Worm (Caenorhabditis elegans) whole organism, mixed stage, embryonic: ENCODE data around the gene F41C3.11.

Source experiments
- M03D4.4 ChIP-seq: sonication (generic microtip); optimal IDR thresholded peaks from 2 replicates; lab custom pipeline; 2017; ENCODE audit warnings: mild to moderate bottlenecking, missing genetic modification characterization, missing compliant biosample characterization
- bed-3 ChIP-seq: fragments of 200-800 bp; sonication (Bioruptor generic); optimal IDR thresholded peaks from 3 replicates; lab custom pipeline; 2018; ENCODE audit warnings: mild to moderate bottlenecking, missing genetic modification characterization, moderate library complexity, missing compliant biosample characterization
- blmp-1 ChIP-seq: fragments of 150-350 bp; optimal IDR thresholded peaks from 2 replicates; lab custom pipeline; 2014; ENCODE audit warnings: missing biosample characterization, missing genetic modification characterization
- ceh-39 ChIP-seq: fragments of 150-350 bp; optimal IDR thresholded peaks from 2 replicates; lab custom pipeline; 2014; ENCODE audit warnings: missing biosample characterization, missing genetic modification characterization
- ceh-43 ChIP-seq: fragments of 200-800 bp; sonication (Bioruptor generic); optimal IDR thresholded peaks from 2 replicates; lab custom pipeline; 2018; ENCODE audit warnings: mild to moderate bottlenecking, missing genetic modification characterization, moderate library complexity, missing compliant biosample characterization
- ceh-83 ChIP-seq: fragments of 200-800 bp; sonication (Bioruptor generic); optimal IDR thresholded peaks from 2 replicates; lab custom pipeline; 2018; ENCODE audit warnings: mild to moderate bottlenecking, missing genetic modification characterization, missing compliant biosample characterization
- ces-1 ChIP-seq: fragments of 150-350 bp; optimal IDR thresholded peaks from 2 replicates; lab custom pipeline; 2014; ENCODE audit warnings: missing biosample characterization, missing genetic modification reagents, missing genetic modification characterization
- cnd-1 ChIP-seq: fragments of 200-800 bp; sonication (Bioruptor generic); optimal IDR thresholded peaks from 2 replicates; lab custom pipeline; 2018; ENCODE audit warnings: mild to moderate bottlenecking, missing genetic modification characterization, missing compliant biosample characterization
- drap-1 ChIP-seq: fragments of 200-800 bp; sonication (Bioruptor generic); optimal IDR thresholded peaks from 3 replicates; lab custom pipeline; 2018; ENCODE audit warnings: mild to moderate bottlenecking, missing genetic modification characterization, missing compliant biosample characterization
- elt-1 ChIP-seq: sonication (generic microtip); optimal IDR thresholded peaks from 2 replicates; lab custom pipeline; 2017; ENCODE audit warnings: missing genetic modification characterization, mild to moderate bottlenecking, missing compliant biosample characterization, antibody characterized with exemption, moderate library complexity, borderline replicate concordance; ENCODE audit not compliant: insufficient read depth
- elt-3 ChIP-seq: fragments of 150-350 bp; optimal IDR thresholded peaks from 2 replicates; lab custom pipeline; 2014; ENCODE audit warnings: missing biosample characterization, missing genetic modification characterization
- flh-1 ChIP-seq: fragments of 200-800 bp; sonication (Bioruptor generic); optimal IDR thresholded peaks from 2 replicates; lab custom pipeline; 2018; ENCODE audit warnings: mild to moderate bottlenecking, missing genetic modification characterization, moderate library complexity, missing compliant biosample characterization
- ham-2 ChIP-seq: fragments of 200-800 bp; sonication (Bioruptor generic); optimal IDR thresholded peaks from 2 replicates; lab custom pipeline; 2018; ENCODE audit warnings: mild to moderate bottlenecking, missing genetic modification characterization, missing compliant biosample characterization
- hlh-1 ChIP-seq: fragments of 150-350 bp; optimal IDR thresholded peaks from 2 replicates; lab custom pipeline; 2014; ENCODE audit warnings: missing biosample characterization, missing genetic modification reagents, missing genetic modification characterization
- lin-13 ChIP-seq: fragments of 150-350 bp; optimal IDR thresholded peaks from 2 replicates; lab custom pipeline; 2014; ENCODE audit warnings: missing biosample characterization, missing genetic modification characterization
- lin-32 ChIP-seq: fragments of 200-800 bp; sonication (Bioruptor generic); optimal IDR thresholded peaks from 2 replicates; lab custom pipeline; 2018; ENCODE audit warnings: mild to moderate bottlenecking, missing genetic modification characterization, missing compliant biosample characterization
- lsy-2 ChIP-seq: fragments of 150-350 bp; optimal IDR thresholded peaks from 2 replicates; lab custom pipeline; 2014; ENCODE audit warnings: missing biosample characterization, missing genetic modification characterization
- mab-5 ChIP-seq: fragments of 150-350 bp; optimal IDR thresholded peaks from 2 replicates; lab custom pipeline; 2014; ENCODE audit warnings: missing biosample characterization, missing genetic modification characterization
- mep-1 ChIP-seq: fragments of 150-350 bp; optimal IDR thresholded peaks from 2 replicates; lab custom pipeline; 2017; ENCODE audit warnings: missing biosample characterization, missing genetic modification reagents, missing genetic modification characterization, inconsistent platforms
- mls-2 ChIP-seq: sonication (generic microtip); optimal IDR thresholded peaks from 2 replicates; lab custom pipeline; 2016; ENCODE audit warnings: mild to moderate bottlenecking, missing genetic modification characterization, moderate library complexity, missing compliant biosample characterization
- nhr-12 ChIP-seq: fragments of 150-350 bp; optimal IDR thresholded peaks from 2 replicates; lab custom pipeline; 2014; ENCODE audit warnings: missing biosample characterization, missing genetic modification characterization
- nhr-2 ChIP-seq: fragments of 150-350 bp; optimal IDR thresholded peaks from 2 replicates; lab custom pipeline; 2014; ENCODE audit warnings: missing biosample characterization, missing genetic modification characterization
- nhr-237 ChIP-seq: fragments of 150-350 bp; optimal IDR thresholded peaks from 2 replicates; lab custom pipeline; 2014; ENCODE audit warnings: missing biosample characterization, missing genetic modification characterization
- nhr-28 ChIP-seq: fragments of 150-350 bp; optimal IDR thresholded peaks from 2 replicates; lab custom pipeline; 2014; ENCODE audit warnings: missing biosample characterization, missing genetic modification characterization
- pha-4 ChIP-seq: fragments of 150-350 bp; optimal IDR thresholded peaks from 2 replicates; lab custom pipeline; 2018; ENCODE audit warnings: missing biosample characterization, missing genetic modification reagents, missing genetic modification characterization
- sem-2 ChIP-seq: fragments of 200-800 bp; sonication (Bioruptor generic); optimal IDR thresholded peaks from 2 replicates; lab custom pipeline; 2018; ENCODE audit warnings: mild to moderate bottlenecking, missing genetic modification characterization, missing compliant biosample characterization
- snpc-4 ChIP-seq: fragments of 150-350 bp; optimal IDR thresholded peaks from 2 replicates; lab custom pipeline; 2014; ENCODE audit warnings: missing biosample characterization, missing genetic modification characterization
- sptf-1 ChIP-seq: sonication (generic microtip); optimal IDR thresholded peaks from 2 replicates; lab custom pipeline; 2017; ENCODE audit warnings: mild to moderate bottlenecking, missing genetic modification characterization, moderate library complexity, missing compliant biosample characterization
- tbx-8 ChIP-seq: fragments of 200-800 bp; sonication (Bioruptor generic); optimal IDR thresholded peaks from 2 replicates; lab custom pipeline; 2018; ENCODE audit warnings: mild to moderate bottlenecking, missing genetic modification characterization, moderate library complexity, missing compliant biosample characterization
- unc-120 ChIP-seq: sonication (generic microtip); optimal IDR thresholded peaks from 2 replicates; lab custom pipeline; 2017; ENCODE audit warnings: missing genetic modification characterization, missing compliant biosample characterization; ENCODE audit not compliant: poor library complexity, severe bottlenecking
- unc-39 ChIP-seq: fragments of 150-350 bp; optimal IDR thresholded peaks from 2 replicates; lab custom pipeline; 2014; ENCODE audit warnings: missing biosample characterization, missing genetic modification characterization
- zip-8 ChIP-seq: fragments of 150-350 bp; optimal IDR thresholded peaks from 2 replicates; lab custom pipeline; 2014; ENCODE audit warnings: missing biosample characterization, missing genetic modification characterization
- ztf-11 ChIP-seq: fragments of 150-350 bp; optimal IDR thresholded peaks from 2 replicates; lab custom pipeline; 2014; ENCODE audit warnings: missing biosample characterization, missing genetic modification characterization

F41C3.11 gene

ce11 chrII:4755654-4756053 is 21.9 kb upstream of the F41C3.11 start:
- TF ChIP-seq pha-4 (no peak), nhr-237 (tag; lab: Kevin White, UChicago) (no peak), hlh-1 (tag; lab: Kevin White, UChicago) (no peak), ham-2 (GFP tag; lab: Kevin White, UChicago) (no peak), tbx-8 (GFP tag; lab: Kevin White, UChicago) (no peak), unc-39 (tag; lab: Kevin White, UChicago) (no peak), bed-3 (GFP tag; lab: Kevin White, UChicago) (no peak), blmp-1 (tag; lab: Kevin White, UChicago) (no peak), elt-3 (tag; lab: Kevin White, UChicago) (no peak), mab-5 (tag; lab: Kevin White, UChicago) (no peak), cnd-1 (tag; lab: Kevin White, UChicago) (no peak)

ce11 chrII:4753133-4753532 is 19.4 kb upstream of the F41C3.11 start, which contains the start of gene C27D9.1:
Gene C27D9.1 (plus strand): TSS chrII:4753413.
- TF ChIP-seq tbx-8 (GFP tag; lab: Kevin White, UChicago) (no peak), ztf-11 (tag; lab: Kevin White, UChicago) (no peak), bed-3 (GFP tag; lab: Kevin White, UChicago) (no peak), nhr-12 (tag; lab: Kevin White, UChicago) (no peak), snpc-4 (tag; lab: Kevin White, UChicago) (no peak), ceh-83 (GFP tag; lab: Kevin White, UChicago) (no peak), nhr-237 (tag; lab: Kevin White, UChicago) (no peak), mab-5 (tag; lab: Kevin White, UChicago) (no peak), elt-1 (no peak), ces-1 (GFP tag; lab: Kevin White, UChicago) (no peak), blmp-1 (tag; lab: Kevin White, UChicago) (no peak), unc-39 (tag; lab: Kevin White, UChicago) (no peak), drap-1 (GFP tag; lab: Kevin White, UChicago) (no peak), pha-4 (no peak), M03D4.4 (tag; lab: Kevin White, UChicago) (no peak), ceh-43 (GFP tag; lab: Kevin White, UChicago) (no peak), sem-2 (GFP tag; lab: Kevin White, UChicago) (no peak), ceh-39 (tag; lab: Kevin White, UChicago) (no peak), lin-13 (no peak), unc-120 (no peak)

ce11 chrII:4752257-4752728 is 18.5 kb upstream of the F41C3.11 start, which contains the start of gene F41C3.1:
Gene F41C3.1 (plus strand): TSS chrII:4752307.
- TF ChIP-seq ham-2 (GFP tag; lab: Kevin White, UChicago) (no peak), zip-8 (no peak)

- TF ChIP-seq bed-3 (GFP tag; lab: Kevin White, UChicago) (no peak), ceh-39 (tag; lab: Kevin White, UChicago) (no peak), ceh-43 (GFP tag; lab: Kevin White, UChicago) (no peak), mab-5 (tag; lab: Kevin White, UChicago) (no peak), lin-13 (no peak), flh-1 (GFP tag; lab: Kevin White, UChicago) (no peak), lsy-2 (tag; lab: Kevin White, UChicago) (no peak), hlh-1 (tag; lab: Kevin White, UChicago) (no peak), elt-3 (tag; lab: Kevin White, UChicago) (no peak), ces-1 (GFP tag; lab: Kevin White, UChicago) (no peak), mls-2 (tag; lab: Kevin White, UChicago) (no peak), cnd-1 (tag; lab: Kevin White, UChicago) (no peak), lin-32 (GFP tag; lab: Kevin White, UChicago) (no peak), unc-39 (tag; lab: Kevin White, UChicago) (no peak)
- TF ChIP-seq, all 35 proteins: peak for 0
Measured at ce11 chrII:4749581-4749980, 15.8 kb upstream of the F41C3.11 start, which contains the start of gene F41C3.2. Gene F41C3.2 (plus strand): TSS chrII:4749968.

ce11 chrII:4748374-4748773 is 14.6 kb upstream of the F41C3.11 start:
- no peak for TF ChIP-seq pha-4
- no peak for TF ChIP-seq snpc-4 (tag; lab: Kevin White, UChicago)
- TF ChIP-seq lsy-2 (tag; lab: Kevin White, UChicago), result no peak
- TF ChIP-seq nhr-12 (tag; lab: Kevin White, UChicago), result no peak
- no peak for TF ChIP-seq zip-8
- no peak for TF ChIP-seq ceh-39 (tag; lab: Kevin White, UChicago)
- TF ChIP-seq mls-2 (tag; lab: Kevin White, UChicago), result no peak
- TF ChIP-seq lin-13, result no peak
- TF ChIP-seq tbx-8 (GFP tag; lab: Kevin White, UChicago), result no peak
- no peak for TF ChIP-seq mep-1 (tag; lab: Kevin White, UChicago)
- no peak for TF ChIP-seq nhr-2 (tag; lab: Kevin White, UChicago)
- TF ChIP-seq flh-1 (GFP tag; lab: Kevin White, UChicago), result no peak
- no peak for TF ChIP-seq drap-1 (GFP tag; lab: Kevin White, UChicago)
- no peak for TF ChIP-seq blmp-1 (tag; lab: Kevin White, UChicago)
- TF ChIP-seq M03D4.4 (tag; lab: Kevin White, UChicago), result no peak
- TF ChIP-seq nhr-28 (tag; lab: Kevin White, UChicago), result no peak
- TF ChIP-seq nhr-237 (tag; lab: Kevin White, UChicago), result no peak
- no peak for TF ChIP-seq ceh-83 (GFP tag; lab: Kevin White, UChicago)
- no peak for TF ChIP-seq sptf-1 (tag; lab: Kevin White, UChicago)
